Worm (Caenorhabditis elegans) whole organism, early embryonic: ENCODE data around the gene gpa-8.
A peak's percentile ranks its signal among the peaks of the same experiment; 100 is the strongest.

ENCODE experiments used
- B0310.2 ChIP-seq: sonication (generic microtip); optimal IDR thresholded peaks from 2 replicates; lab custom pipeline; 2016; ENCODE audit warnings: mild to moderate bottlenecking, missing genetic modification characterization, missing compliant biosample characterization
- F13C5.2 ChIP-seq: sonication (generic microtip); optimal IDR thresholded peaks from 2 replicates; lab custom pipeline; 2017; ENCODE audit warnings: mild to moderate bottlenecking, missing genetic modification characterization, inconsistent platforms, missing compliant biosample characterization
- aly-1 ChIP-seq: sonication (generic microtip); optimal IDR thresholded peaks from 2 replicates; lab custom pipeline; 2016; ENCODE audit warnings: missing genetic modification characterization, missing compliant biosample characterization
- ama-1 ChIP-seq: fragments of 150-350 bp; optimal IDR thresholded peaks from 2 replicates; lab custom pipeline; 2014
- ceh-13 ChIP-seq: fragments of 200-800 bp; sonication (Bioruptor generic); optimal IDR thresholded peaks from 2 replicates; lab custom pipeline; 2018; ENCODE audit warnings: mild to moderate bottlenecking, missing genetic modification characterization, missing compliant biosample characterization
- ceh-36 ChIP-seq: sonication (generic microtip); optimal IDR thresholded peaks from 2 replicates; lab custom pipeline; 2016; ENCODE audit warnings: missing genetic modification characterization, inconsistent platforms, missing compliant biosample characterization
- ets-7 ChIP-seq: sonication (generic microtip); optimal IDR thresholded peaks from 2 replicates; lab custom pipeline; 2016; ENCODE audit warnings: missing genotype, missing genetic modification characterization, missing compliant biosample characterization
- flt-1 ChIP-seq: fragments of 200-800 bp; sonication (Bioruptor generic); IDR thresholded peaks from 2 replicates; pipeline ENCODE4 v1.3.6; 2022; ENCODE audit warnings: missing genetic modification characterization, missing compliant biosample characterization
- hmbx-1 ChIP-seq: sonication (generic microtip); optimal IDR thresholded peaks from 2 replicates; lab custom pipeline; 2016; ENCODE audit warnings: mild to moderate bottlenecking, missing genetic modification characterization, missing compliant biosample characterization
- hmg-4 ChIP-seq: fragments of 200-800 bp; sonication (Bioruptor generic); optimal IDR thresholded peaks from 2 replicates; lab custom pipeline; 2018; ENCODE audit warnings: mild to moderate bottlenecking, missing genetic modification characterization, missing compliant biosample characterization
- hnd-1 ChIP-seq: sonication (generic microtip); optimal IDR thresholded peaks from 2 replicates; lab custom pipeline; 2016; ENCODE audit warnings: missing genetic modification characterization, missing compliant biosample characterization
- pes-1 ChIP-seq: fragments of 200-800 bp; sonication (Bioruptor generic); IDR thresholded peaks from 2 replicates; pipeline ENCODE4 v1.3.6; 2022; ENCODE audit warnings: missing genetic modification reagents, missing genetic modification characterization, missing compliant biosample characterization
- scrt-1 ChIP-seq: fragments of 200-800 bp; sonication (Bioruptor generic); IDR thresholded peaks from 2 replicates; pipeline ENCODE4 v1.3.6; 2022; ENCODE audit warnings: missing genetic modification characterization, missing compliant biosample characterization
- sea-1 ChIP-seq: fragments of 200-800 bp; sonication (Bioruptor generic); conservative IDR thresholded peaks from 2 replicates; pipeline ENCODE4 v1.3.6; 2022; ENCODE audit warnings: missing genetic modification characterization, missing compliant biosample characterization
- tbx-11 ChIP-seq: fragments of 200-800 bp; sonication (Bioruptor generic); IDR thresholded peaks from 2 replicates; pipeline ENCODE4 v1.3.6; 2022; ENCODE audit warnings: missing genetic modification characterization, missing compliant biosample characterization
- tbx-37 ChIP-seq: fragments of 200-800 bp; sonication (Bioruptor generic); conservative IDR thresholded peaks from 2 replicates; pipeline ENCODE4 v1.3.6; 2022; ENCODE audit warnings: missing genetic modification reagents, missing genetic modification characterization, missing compliant biosample characterization
- tra-4 ChIP-seq: sonication (generic microtip); optimal IDR thresholded peaks from 2 replicates; lab custom pipeline; 2017; ENCODE audit warnings: missing genetic modification characterization, missing compliant biosample characterization

gpa-8 gene

DNA sequence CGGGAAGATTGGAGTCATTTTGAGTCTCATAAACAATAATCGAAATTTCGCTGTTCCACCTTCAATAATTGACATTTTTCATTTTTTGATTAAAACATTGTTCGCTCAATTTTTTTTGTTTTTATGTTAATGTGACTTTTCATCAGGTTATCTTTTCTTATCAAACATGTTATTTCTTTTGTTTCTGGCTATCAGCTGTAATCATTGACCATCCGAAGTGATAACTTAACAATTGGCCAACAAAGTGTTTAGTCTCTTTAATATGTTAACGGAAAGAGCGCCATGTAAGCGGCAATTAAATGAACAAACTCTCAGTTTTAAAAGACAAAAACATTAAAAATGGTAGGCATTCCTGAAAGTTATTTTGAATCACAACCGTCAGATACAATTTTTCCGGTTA is 6.2 kb downstream of the gpa-8 start:
- TF ChIP-seq B0310.2 (tag; lab: Kevin White, UChicago) (no peak), tbx-37 (GFP tag; lab: Robert Waterston, UW) (no peak), tra-4 (tag; lab: Kevin White, UChicago) (no peak), sea-1 (GFP tag; lab: Robert Waterston, UW) (no peak), ceh-36 (no peak), hnd-1 (tag; lab: Kevin White, UChicago) (no peak), ets-7 (no peak), hmg-4 (GFP tag; lab: Kevin White, UChicago) (no peak), flt-1 (GFP tag; lab: Robert Waterston, UW) (no peak), scrt-1 (no peak), ceh-13 (GFP tag; lab: Kevin White, UChicago) (no peak), tbx-11 (no peak), ama-1 (lab: Kevin White, UChicago) (no peak), pes-1 (GFP tag; lab: Robert Waterston, UW) (no peak), hmbx-1 (tag; lab: Kevin White, UChicago) (no peak), F13C5.2 (tag; lab: Kevin White, UChicago) (no peak), aly-1 (no peak)

DNA sequence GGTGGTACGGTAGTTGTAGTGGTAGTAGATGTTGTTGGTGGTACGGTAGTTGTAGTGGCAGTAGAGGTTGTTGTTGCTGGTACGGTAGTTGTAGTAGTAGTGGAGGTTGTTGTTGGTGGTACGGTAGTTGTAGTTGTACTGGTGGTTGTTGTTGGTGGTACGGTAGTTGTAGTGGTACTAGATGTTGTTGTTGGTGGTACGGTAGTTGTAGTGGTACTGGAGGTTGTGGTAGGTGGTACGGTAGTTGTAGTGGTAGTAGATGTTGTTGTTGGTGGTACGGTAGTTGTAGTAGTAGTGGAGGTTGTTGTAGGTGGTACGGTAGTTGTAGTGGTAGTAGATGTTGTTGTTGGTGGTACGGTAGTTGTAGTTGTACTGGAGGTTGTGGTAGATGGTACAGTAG is 7.2 kb downstream of the gpa-8 start:
- TF ChIP-seq hmg-4 (GFP tag; lab: Kevin White, UChicago): no peak
- TF ChIP-seq tbx-11: peak; percentile 56; the same call in 1 of the 2 replicates

DNA sequence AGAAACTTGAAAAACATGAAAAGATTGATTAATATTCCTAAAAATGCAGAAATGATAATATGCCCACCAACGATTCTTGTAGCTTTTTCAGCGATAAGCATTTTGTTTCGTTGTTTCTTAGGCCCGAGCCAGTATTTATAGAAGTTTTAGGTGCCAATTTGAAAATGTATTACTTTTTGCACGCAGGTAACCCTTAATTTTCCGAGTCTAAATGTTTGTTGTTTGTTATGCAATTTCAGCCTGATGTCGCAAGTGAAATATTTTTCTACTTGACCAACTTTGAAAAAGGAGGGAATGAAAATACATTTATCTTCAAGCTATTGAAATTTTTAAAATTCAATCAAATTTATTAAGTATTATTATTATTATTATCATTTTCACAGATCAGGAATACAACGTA is 8.2 kb downstream of the gpa-8 start, which contains the start of gene srx-113:
Gene srx-113 (minus strand): TSS at position 101 of the 400 bp plus-strand sequence.
- TF ChIP-seq hmg-4 (GFP tag; lab: Kevin White, UChicago) (no peak), flt-1 (GFP tag; lab: Robert Waterston, UW) (no peak), B0310.2 (tag; lab: Kevin White, UChicago) (no peak), hmbx-1 (tag; lab: Kevin White, UChicago) (no peak), ama-1 (lab: Kevin White, UChicago) (no peak), ets-7 (no peak), hnd-1 (tag; lab: Kevin White, UChicago) (no peak), sea-1 (GFP tag; lab: Robert Waterston, UW) (no peak), aly-1 (no peak), ceh-36 (no peak), ceh-13 (GFP tag; lab: Kevin White, UChicago) (no peak), pes-1 (GFP tag; lab: Robert Waterston, UW) (no peak), tbx-37 (GFP tag; lab: Robert Waterston, UW) (no peak), F13C5.2 (tag; lab: Kevin White, UChicago) (no peak), tbx-11 (no peak), scrt-1 (no peak), tra-4 (tag; lab: Kevin White, UChicago) (no peak)

DNA sequence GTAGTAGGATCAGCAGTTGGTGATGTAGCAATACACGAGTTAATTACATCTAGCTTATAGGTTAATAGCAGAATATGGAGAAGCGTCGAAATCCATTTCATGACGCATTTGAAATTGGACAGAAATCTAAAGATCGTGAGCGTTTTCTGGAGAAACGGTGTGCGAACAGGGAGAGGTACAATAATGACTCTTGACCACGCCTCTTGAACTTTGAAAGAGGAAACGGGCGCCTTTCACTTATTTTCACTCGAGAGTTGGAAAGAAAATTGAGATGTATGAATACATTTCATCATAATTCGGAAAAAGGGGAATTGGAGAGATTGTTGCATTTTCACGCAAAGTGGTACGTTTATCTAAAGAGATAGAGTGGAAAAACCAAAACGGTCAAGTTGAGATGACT is 10.5 kb downstream of the gpa-8 start, which contains the start of gene F56H9.6:
Gene F56H9.6 (minus strand): TSS at position 101 of the 400 bp plus-strand sequence.
- no peak for TF ChIP-seq ceh-13 (GFP tag; lab: Kevin White, UChicago)
- TF ChIP-seq ets-7: no peak
- TF ChIP-seq tra-4 (tag; lab: Kevin White, UChicago): no peak
- no peak for TF ChIP-seq pes-1 (GFP tag; lab: Robert Waterston, UW)
- TF ChIP-seq aly-1: no peak
- no peak for TF ChIP-seq hnd-1 (tag; lab: Kevin White, UChicago)
- no peak for TF ChIP-seq tbx-11
- TF ChIP-seq sea-1 (GFP tag; lab: Robert Waterston, UW): no peak
- no peak for TF ChIP-seq F13C5.2 (tag; lab: Kevin White, UChicago)

DNA sequence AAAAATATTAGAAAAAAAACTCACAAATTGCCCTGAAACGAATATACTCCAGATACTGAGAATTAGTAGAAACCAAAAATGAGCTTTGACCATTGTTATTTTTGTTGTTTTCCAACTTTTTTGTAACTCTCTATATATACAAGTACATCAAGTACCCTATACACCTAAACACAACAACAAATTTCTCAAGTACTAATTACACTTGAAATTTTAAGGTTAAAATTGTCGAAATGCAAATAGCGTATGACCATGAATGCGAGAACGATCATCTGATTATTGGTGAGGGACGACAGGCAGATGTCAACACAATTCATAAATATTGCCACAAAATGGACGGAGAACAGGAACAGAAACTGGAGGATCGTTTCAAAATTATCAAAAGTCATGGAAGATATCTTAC is 15.9 kb downstream of the gpa-8 start, which contains the start of gene F56H9.9:
Gene F56H9.9 (minus strand): TSS at position 101 of the 400 bp plus-strand sequence.
- no peak for TF ChIP-seq tbx-11
- TF ChIP-seq sea-1 (GFP tag; lab: Robert Waterston, UW): no peak
- TF ChIP-seq F13C5.2 (tag; lab: Kevin White, UChicago): no peak
- no peak for TF ChIP-seq hmg-4 (GFP tag; lab: Kevin White, UChicago)
- no peak for TF ChIP-seq ceh-36
- no peak for TF ChIP-seq flt-1 (GFP tag; lab: Robert Waterston, UW)
- TF ChIP-seq hnd-1 (tag; lab: Kevin White, UChicago): no peak
- TF ChIP-seq scrt-1: no peak
- TF ChIP-seq tra-4 (tag; lab: Kevin White, UChicago): no peak
- TF ChIP-seq ets-7: no peak
- TF ChIP-seq B0310.2 (tag; lab: Kevin White, UChicago): no peak
- TF ChIP-seq hmbx-1 (tag; lab: Kevin White, UChicago): no peak
- no peak for TF ChIP-seq ceh-13 (GFP tag; lab: Kevin White, UChicago)
- TF ChIP-seq ama-1 (lab: Kevin White, UChicago): no peak

DNA sequence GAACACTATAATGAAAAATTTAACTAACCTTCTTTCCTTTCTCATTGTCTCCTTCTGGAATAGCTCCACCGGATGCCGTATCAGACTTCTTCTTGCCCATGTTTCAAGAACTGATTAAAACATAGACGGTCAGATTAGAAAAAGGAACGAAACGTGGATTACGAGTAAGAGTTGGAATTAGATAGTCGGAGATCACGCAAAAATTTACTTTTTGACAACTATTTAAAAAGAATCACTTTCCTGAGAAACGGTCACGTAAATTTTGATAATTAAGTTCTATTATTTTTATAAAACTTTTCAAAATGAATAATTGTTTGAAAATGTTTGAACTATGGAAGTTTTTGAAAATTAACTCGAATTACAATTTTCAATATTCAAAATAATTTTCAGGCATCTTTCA is 28.2 kb downstream of the gpa-8 start, which contains the start of gene cyc-2.2:
Gene cyc-2.2 (minus strand): TSS at position 101 of the 400 bp plus-strand sequence.
- TF ChIP-seq tbx-37 (GFP tag; lab: Robert Waterston, UW) (no peak), hmbx-1 (tag; lab: Kevin White, UChicago) (no peak), tbx-11 (no peak), flt-1 (GFP tag; lab: Robert Waterston, UW) (no peak), B0310.2 (tag; lab: Kevin White, UChicago) (no peak), scrt-1 (no peak), sea-1 (GFP tag; lab: Robert Waterston, UW) (no peak), ceh-13 (GFP tag; lab: Kevin White, UChicago) (no peak), hmg-4 (GFP tag; lab: Kevin White, UChicago) (no peak), tra-4 (tag; lab: Kevin White, UChicago) (no peak), F13C5.2 (tag; lab: Kevin White, UChicago) (no peak), ets-7 (no peak)

DNA sequence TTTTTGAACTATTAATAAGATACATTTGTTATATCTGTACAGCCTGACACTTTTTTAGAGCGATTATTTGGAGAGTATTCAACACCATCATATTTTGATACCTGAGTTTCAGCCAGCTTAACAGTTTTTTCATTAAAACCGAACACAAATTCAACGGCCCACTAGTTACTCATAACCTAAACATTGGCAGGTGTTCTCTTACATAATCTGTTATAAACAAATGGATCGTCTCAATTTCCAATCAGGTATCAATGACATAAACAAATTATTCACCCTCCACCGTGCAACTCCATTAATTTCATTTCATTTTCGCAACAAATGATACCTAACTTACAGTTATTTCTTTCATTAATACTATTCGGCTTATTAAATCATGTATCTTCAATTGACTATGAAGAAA is 29.3 kb downstream of the gpa-8 start, which contains the start of gene cubn-1:
Gene cubn-1 (plus strand): TSS at position 301 of the 400 bp plus-strand sequence.
- no peak for TF ChIP-seq flt-1 (GFP tag; lab: Robert Waterston, UW)
- TF ChIP-seq tra-4 (tag; lab: Kevin White, UChicago): no peak
- no peak for TF ChIP-seq ceh-36
- TF ChIP-seq pes-1 (GFP tag; lab: Robert Waterston, UW): no peak
- TF ChIP-seq hmbx-1 (tag; lab: Kevin White, UChicago): no peak
- no peak for TF ChIP-seq hnd-1 (tag; lab: Kevin White, UChicago)
- TF ChIP-seq B0310.2 (tag; lab: Kevin White, UChicago): no peak
- no peak for TF ChIP-seq ama-1 (lab: Kevin White, UChicago)
- no peak for TF ChIP-seq aly-1
- TF ChIP-seq sea-1 (GFP tag; lab: Robert Waterston, UW): no peak
- no peak for TF ChIP-seq tbx-11
- no peak for TF ChIP-seq scrt-1
- TF ChIP-seq tbx-37 (GFP tag; lab: Robert Waterston, UW): no peak
- no peak for TF ChIP-seq F13C5.2 (tag; lab: Kevin White, UChicago)
- no peak for TF ChIP-seq hmg-4 (GFP tag; lab: Kevin White, UChicago)
- TF ChIP-seq ceh-13 (GFP tag; lab: Kevin White, UChicago): no peak
- no peak for TF ChIP-seq ets-7
